Worm (Caenorhabditis elegans) whole organism, L4/young adult: ENCODE data around the gene skp-1.

Experiments used
- W03F9.2 ChIP-seq: fragments of 150-350 bp; optimal IDR thresholded peaks from 2 replicates; lab custom pipeline; 2014; ENCODE audit warnings: missing biosample characterization, missing genetic modification characterization
- dao-5 ChIP-seq: sonication (generic microtip); optimal IDR thresholded peaks from 2 replicates; lab custom pipeline; 2016; ENCODE audit warnings: missing genotype, missing genetic modification characterization, moderate library complexity, missing compliant biosample characterization
- him-1 ChIP-seq: sonication (generic microtip); optimal IDR thresholded peaks from 2 replicates; lab custom pipeline; 2016; ENCODE audit warnings: missing genotype, missing genetic modification reagents, missing genetic modification characterization, missing compliant biosample characterization

DNA sequence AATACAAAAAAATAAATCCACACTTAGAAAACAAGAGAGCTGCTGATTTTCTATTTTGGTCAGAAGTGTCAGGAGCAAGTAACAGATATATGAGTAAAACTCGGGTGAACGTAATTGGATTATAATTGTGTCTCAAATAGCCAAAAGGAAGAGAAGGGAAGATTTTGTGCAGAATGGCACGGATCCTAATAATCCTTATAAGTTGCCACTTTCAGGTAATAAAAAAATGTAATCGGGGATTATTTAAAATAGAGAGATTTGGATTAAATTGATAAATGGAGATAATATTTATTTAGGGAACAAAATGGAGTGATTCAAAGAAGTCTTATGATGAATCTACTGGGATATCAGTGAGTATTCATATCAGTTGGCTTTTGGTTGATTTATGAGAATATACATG lies 20.3 kb upstream of the skp-1 start:
- no peak for TF ChIP-seq W03F9.2
- TF ChIP-seq him-1 (tag; lab: Kevin White, UChicago) = no peak
- no peak for TF ChIP-seq dao-5 (tag; lab: Kevin White, UChicago)
